Fruit fly (Drosophila melanogaster) whole organism, embryonic: ENCODE data around the gene RpL6.
A peak's percentile ranks its signal among the peaks of the same experiment; 100 is the strongest.

ENCODE experiments used
- Abd-B ChIP-seq: fragments of 200-800 bp; sonication (Bioruptor generic); optimal IDR thresholded peaks from 2 replicates; lab custom pipeline; 2018; ENCODE audit warnings: missing biosample characterization, mild to moderate bottlenecking, missing genetic modification characterization, moderate library complexity
- Atf-2 ChIP-seq: fragments of 200-800 bp; sonication (Bioruptor generic); optimal IDR thresholded peaks from 2 replicates; lab custom pipeline; 2016; ENCODE audit warnings: missing biosample characterization, missing genetic modification characterization
- CG10321 ChIP-seq: fragments of 200-800 bp; sonication (Bioruptor generic); IDR thresholded peaks from 2 replicates; pipeline ENCODE4 v1.3.6; 2022; ENCODE audit warnings: missing biosample characterization, missing genetic modification characterization
- CG11696 ChIP-seq: fragments of 200-800 bp; sonication (Bioruptor generic); IDR thresholded peaks from 2 replicates; pipeline ENCODE4 v1.3.6; 2022; ENCODE audit warnings: missing biosample characterization, missing genetic modification characterization
- CG1233 ChIP-seq: fragments of 200-800 bp; sonication (Bioruptor generic); optimal IDR thresholded peaks from 4 replicates; lab custom pipeline; 2018; ENCODE audit warnings: missing biosample characterization, mild to moderate bottlenecking, missing genetic modification characterization
- CG13775 ChIP-seq: fragments of 200-800 bp; sonication (Bioruptor generic); optimal IDR thresholded peaks from 3 replicates; lab custom pipeline; 2017; ENCODE audit warnings: missing biosample characterization, mild to moderate bottlenecking, missing genetic modification characterization
- CG1603 ChIP-seq: fragments of 200-800 bp; sonication (Bioruptor generic); optimal IDR thresholded peaks from 2 replicates; lab custom pipeline; 2019; ENCODE audit warnings: missing biosample characterization, mild to moderate bottlenecking, missing genetic modification characterization, moderate library complexity
- CG32532 ChIP-seq: fragments of 200-800 bp; sonication (Bioruptor generic); IDR thresholded peaks from 2 replicates; pipeline ENCODE4 v1.3.6; 2022; ENCODE audit warnings: missing biosample characterization, missing genetic modification characterization
- CG33213 ChIP-seq: fragments of 200-800 bp; sonication (Bioruptor generic); optimal IDR thresholded peaks from 3 replicates; lab custom pipeline; 2016; ENCODE audit warnings: missing biosample characterization, missing genetic modification characterization
- CG34422 ChIP-seq: fragments of 200-800 bp; sonication (Bioruptor generic); IDR thresholded peaks from 3 replicates; pipeline ENCODE4 v1.3.6; 2022; ENCODE audit warnings: missing biosample characterization, missing genetic modification characterization
- CG4820 ChIP-seq: fragments of 200-800 bp; sonication (Bioruptor generic); optimal IDR thresholded peaks from 3 replicates; lab custom pipeline; 2016; ENCODE audit warnings: missing biosample characterization, missing genetic modification characterization
- CG5180 ChIP-seq: fragments of 200-800 bp; sonication (Bioruptor generic); optimal IDR thresholded peaks from 3 replicates; lab custom pipeline; 2017; ENCODE audit warnings: missing biosample characterization, missing genetic modification characterization, mild to moderate bottlenecking, moderate library complexity, missing genetic modification reagents
- CG7357 ChIP-seq: fragments of 200-800 bp; sonication (Bioruptor generic); IDR thresholded peaks from 3 replicates; pipeline ENCODE4 v1.3.6; 2022; ENCODE audit warnings: missing biosample characterization, missing genetic modification characterization
- CG7963 ChIP-seq: fragments of 200-800 bp; sonication (Bioruptor generic); IDR thresholded peaks from 3 replicates; pipeline ENCODE4 v1.3.6; 2022; ENCODE audit warnings: missing biosample characterization, missing genetic modification characterization; ENCODE audit not compliant: partially characterized antibody
- CG7987 ChIP-seq: fragments of 200-800 bp; sonication (Bioruptor generic); optimal IDR thresholded peaks from 2 replicates; lab custom pipeline; 2018; ENCODE audit warnings: missing biosample characterization, mild to moderate bottlenecking, missing genetic modification characterization, moderate library complexity
- CG8924 ChIP-seq: fragments of 200-800 bp; optimal IDR thresholded peaks from 3 replicates; lab custom pipeline; 2019; ENCODE audit warnings: missing biosample characterization, mild to moderate bottlenecking, missing genetic modification characterization, moderate library complexity
- CG9609 ChIP-seq: fragments of 200-800 bp; sonication (Bioruptor generic); optimal IDR thresholded peaks from 3 replicates; lab custom pipeline; 2016; ENCODE audit warnings: missing biosample characterization, missing genetic modification characterization
- CG9797 ChIP-seq: fragments of 200-800 bp; sonication (Bioruptor generic); optimal IDR thresholded peaks from 3 replicates; lab custom pipeline; 2018; ENCODE audit warnings: missing biosample characterization, mild to moderate bottlenecking, missing genetic modification characterization
- CHES-1-like ChIP-seq: fragments of 200-800 bp; sonication (Bioruptor generic); optimal IDR thresholded peaks from 2 replicates; lab custom pipeline; 2016; ENCODE audit warnings: missing biosample characterization, missing genetic modification characterization
- CoRest ChIP-seq: fragments of 200-800 bp; sonication (Bioruptor generic); optimal IDR thresholded peaks from 3 replicates; lab custom pipeline; 2018; ENCODE audit warnings: missing biosample characterization, mild to moderate bottlenecking, missing genetic modification characterization, moderate library complexity
- Dad ChIP-seq: fragments of 200-800 bp; sonication (Bioruptor generic); optimal IDR thresholded peaks from 3 replicates; lab custom pipeline; 2016; ENCODE audit warnings: missing biosample characterization, missing genetic modification characterization
- Deaf1 ChIP-seq: fragments of 200-800 bp; optimal IDR thresholded peaks from 3 replicates; lab custom pipeline; 2019; ENCODE audit warnings: missing biosample characterization, mild to moderate bottlenecking, missing genetic modification characterization, moderate library complexity
- Dfd ChIP-seq, 2 experiments: fragments of >200 bp; optimal IDR thresholded peaks; 2 replicates each; lab custom pipeline; 2017; ENCODE audit warnings: missing biosample characterization in 2 of 2, missing genetic modification characterization in 2 of 2
- Dll ChIP-seq: fragments of 200-800 bp; sonication (Bioruptor generic); IDR thresholded peaks from 4 replicates; pipeline ENCODE4 v1.3.6; 2022; ENCODE audit warnings: missing biosample characterization, missing genetic modification characterization; ENCODE audit not compliant: partially characterized antibody
- Dp ChIP-seq: fragments of 200-800 bp; sonication (Bioruptor generic); optimal IDR thresholded peaks from 2 replicates; lab custom pipeline; 2018; ENCODE audit warnings: missing biosample characterization, mild to moderate bottlenecking, missing genetic modification characterization, moderate library complexity
- HLH54F ChIP-seq: fragments of 200-800 bp; sonication (Bioruptor generic); optimal IDR thresholded peaks from 3 replicates; lab custom pipeline; 2016; ENCODE audit warnings: missing biosample characterization, missing genetic modification characterization
- Hey ChIP-seq: fragments of 200-800 bp; sonication (Bioruptor generic); optimal IDR thresholded peaks from 3 replicates; lab custom pipeline; 2018; ENCODE audit warnings: missing biosample characterization, mild to moderate bottlenecking, missing genetic modification characterization
- HmgD ChIP-seq: fragments of 200-800 bp; sonication (Bioruptor generic); optimal IDR thresholded peaks from 3 replicates; lab custom pipeline; 2016; ENCODE audit warnings: missing biosample characterization, missing genetic modification characterization
- Hr3 ChIP-seq: fragments of 200-800 bp; sonication (Bioruptor generic); optimal IDR thresholded peaks from 3 replicates; lab custom pipeline; 2016; ENCODE audit warnings: missing biosample characterization, missing genetic modification characterization
- MTF-1 ChIP-seq: fragments of 200-800 bp; sonication (Bioruptor generic); optimal IDR thresholded peaks from 2 replicates; lab custom pipeline; 2018; ENCODE audit warnings: missing biosample characterization, mild to moderate bottlenecking, missing genetic modification characterization, borderline replicate concordance
- Neu2 ChIP-seq: fragments of 200-800 bp; sonication (Bioruptor generic); optimal IDR thresholded peaks from 3 replicates; lab custom pipeline; 2016; ENCODE audit warnings: missing biosample characterization, missing genetic modification characterization, borderline replicate concordance
- Nf-YA ChIP-seq: fragments of 200-800 bp; sonication (Bioruptor generic); IDR thresholded peaks from 2 replicates; pipeline ENCODE4 v1.3.6; 2022; ENCODE audit warnings: missing biosample characterization, missing genetic modification characterization
- bbx ChIP-seq: fragments of 200-800 bp; sonication (Bioruptor generic); IDR thresholded peaks from 2 replicates; pipeline ENCODE4 v1.3.6; 2022; ENCODE audit warnings: missing biosample characterization, missing genetic modification characterization; ENCODE audit not compliant: partially characterized antibody
- btn ChIP-seq: fragments of 200-800 bp; sonication (Bioruptor generic); optimal IDR thresholded peaks from 2 replicates; lab custom pipeline; 2016; ENCODE audit warnings: missing biosample characterization, missing genetic modification characterization
- cas ChIP-seq: fragments of 200-800 bp; sonication (Bioruptor generic); IDR thresholded peaks from 2 replicates; pipeline ENCODE4 v1.3.6; 2022; ENCODE audit warnings: missing biosample characterization, missing genetic modification characterization
- chinmo ChIP-seq: fragments of 200-800 bp; sonication (Bioruptor generic); IDR thresholded peaks from 4 replicates; pipeline ENCODE4 v1.3.6; 2022; ENCODE audit warnings: missing biosample characterization, missing genetic modification characterization; ENCODE audit not compliant: partially characterized antibody
- ci ChIP-seq: fragments of 200-800 bp; sonication (Bioruptor generic); IDR thresholded peaks from 3 replicates; pipeline ENCODE4 v1.3.6; 2022; ENCODE audit warnings: missing biosample characterization, missing genetic modification characterization
- disco-r ChIP-seq: fragments of 200-800 bp; sonication (Bioruptor generic); optimal IDR thresholded peaks from 2 replicates; lab custom pipeline; 2016; ENCODE audit warnings: missing biosample characterization, missing genetic modification characterization
- dmrt99B ChIP-seq: fragments of 200-800 bp; sonication (Bioruptor generic); optimal IDR thresholded peaks from 2 replicates; lab custom pipeline; 2018; ENCODE audit warnings: missing biosample characterization, mild to moderate bottlenecking, missing genetic modification characterization, moderate library complexity
- esg ChIP-seq: fragments of 200-800 bp; sonication (Bioruptor generic); conservative IDR thresholded peaks from 2 replicates; pipeline ENCODE4 v1.3.6; 2022; ENCODE audit warnings: missing biosample characterization, missing genetic modification characterization
- fd64A ChIP-seq: fragments of 200-800 bp; sonication (Bioruptor generic); optimal IDR thresholded peaks from 3 replicates; lab custom pipeline; 2018; ENCODE audit warnings: missing biosample characterization, mild to moderate bottlenecking, missing genetic modification characterization
- gcm ChIP-seq: fragments of 200-800 bp; sonication (Bioruptor generic); optimal IDR thresholded peaks from 2 replicates; lab custom pipeline; 2019; ENCODE audit warnings: missing biosample characterization, mild to moderate bottlenecking, missing genetic modification characterization, moderate library complexity
- gro ChIP-seq: fragments of 200-800 bp; sonication (Bioruptor generic); optimal IDR thresholded peaks from 2 replicates; lab custom pipeline; 2016; ENCODE audit warnings: missing biosample characterization, missing genetic modification characterization
- h ChIP-seq: fragments of >200 bp; optimal IDR thresholded peaks from 2 replicates; lab custom pipeline; 2017
- hth ChIP-seq: fragments of >200 bp; optimal IDR thresholded peaks from 2 replicates; lab custom pipeline; 2017; ENCODE audit warnings: inconsistent platforms
- lov ChIP-seq, 2 experiments: fragments of 200-800 bp in 1 of 2; fragments of >200 bp in 1 of 2; sonication (Bioruptor generic) in 1 of 2; IDR thresholded peaks in 1 of 2; optimal IDR thresholded peaks in 1 of 2; 2 replicates in 1 of 2; 3 replicates in 1 of 2; pipeline versions ENCODE4 v1.3.6 to Lab custom; 2017 to 2022; ENCODE audit warnings: missing biosample characterization in 1 of 2, missing genetic modification characterization in 1 of 2
- mld ChIP-seq: fragments of 200-800 bp; sonication (Bioruptor generic); IDR thresholded peaks from 3 replicates; pipeline ENCODE4 v1.3.6; 2022; ENCODE audit warnings: missing biosample characterization, missing genetic modification characterization; ENCODE audit not compliant: partially characterized antibody
- nerfin-2 ChIP-seq: fragments of 200-800 bp; sonication (Bioruptor generic); IDR thresholded peaks from 2 replicates; pipeline ENCODE4 v1.3.6; 2022; ENCODE audit warnings: missing biosample characterization, missing genetic modification characterization; ENCODE audit not compliant: partially characterized antibody
- pfk ChIP-seq: fragments of 200-800 bp; sonication (Bioruptor generic); optimal IDR thresholded peaks from 2 replicates; lab custom pipeline; 2018; ENCODE audit warnings: missing biosample characterization, mild to moderate bottlenecking, missing genetic modification characterization, moderate library complexity
- sob ChIP-seq: fragments of 200-800 bp; sonication (Bioruptor generic); IDR thresholded peaks from 2 replicates; pipeline ENCODE4 v1.3.6; 2022; ENCODE audit warnings: missing biosample characterization, missing genetic modification characterization
- yki ChIP-seq: fragments of >200 bp; optimal IDR thresholded peaks from 3 replicates; lab custom pipeline; 2018

Gene RpL6

dm6 chr3R:31571885-31572292 lies 24.1 kb downstream of the RpL6 start, which contains the start of gene gammaCOP (continued):
- TF ChIP-seq mld (GFP tag; lab: Robert Waterston, UW) (peak; percentile 36; the same call in 1 of the 3 replicates), btn (GFP tag; lab: Kevin White, UChicago) (no peak), CG1603 (tag; lab: Kevin White, UChicago) (no peak), cas (GFP tag; lab: Robert Waterston, UW) (no peak), esg (GFP tag; lab: Robert Waterston, UW) (no peak), Atf-2 (GFP tag; lab: Kevin White, UChicago) (no peak), CG1233 (no peak), CG13775 (GFP tag; lab: Kevin White, UChicago) (no peak), Nf-YA (GFP tag; lab: Robert Waterston, UW) (no peak), dmrt99B (tag; lab: Kevin White, UChicago) (no peak), lov (optimal IDR thresholded peaks at IDR 0.05; lab: Kevin White, UChicago) (no peak), lov (GFP tag; IDR thresholded peaks at IDR 0.05; lab: Robert Waterston, UW) (no peak), CG9797 (GFP tag; lab: Kevin White, UChicago) (no peak), yki (lab: Kevin White, UChicago) (no peak), chinmo (GFP tag; lab: Robert Waterston, UW) (0 out of 4 replicates have a peak, but pooled peaks have one; percentile 47), Hr3 (GFP tag; lab: Kevin White, UChicago) (no peak), fd64A (GFP tag; lab: Kevin White, UChicago) (no peak), CoRest (tag; lab: Kevin White, UChicago) (peak; percentile 26), pfk (GFP tag; lab: Kevin White, UChicago) (no peak), Dad (GFP tag; lab: Kevin White, UChicago) (no peak), Deaf1 (tag; lab: Kevin White, UChicago) (no peak), CHES-1-like (GFP tag; lab: Kevin White, UChicago) (no peak), bbx (GFP tag; lab: Robert Waterston, UW) (peak; percentile 81), h (lab: Kevin White, UChicago) (no peak), CG34422 (GFP tag; lab: Robert Waterston, UW) (no peak), CG4820 (GFP tag; lab: Kevin White, UChicago) (no peak), nerfin-2 (peak; percentile 79), Dp (GFP tag; lab: Kevin White, UChicago) (peak; percentile 87), sob (GFP tag; lab: Robert Waterston, UW) (no peak), Hey (tag; lab: Kevin White, UChicago) (no peak), Dll (GFP tag; lab: Robert Waterston, UW) (peak; percentile 98), CG8924 (no peak), HmgD (GFP tag; lab: Kevin White, UChicago) (peak; percentile 17), Abd-B (no peak), CG7963 (peak; percentile 69; the same call in 1 of the 3 replicates), HLH54F (no peak), CG11696 (no peak), CG7357 (no peak), CG9609 (no peak), CG7987 (GFP tag; lab: Kevin White, UChicago) (no peak), gcm (GFP tag; lab: Kevin White, UChicago) (peak; percentile 15), disco-r (GFP tag; lab: Kevin White, UChicago) (no peak), CG10321 (GFP tag; lab: Robert Waterston, UW) (no peak), CG5180 (GFP tag; lab: Kevin White, UChicago) (no peak), ci (GFP tag; lab: Robert Waterston, UW) (no peak), CG32532 (GFP tag; lab: Robert Waterston, UW) (no peak), CG33213 (GFP tag; lab: Kevin White, UChicago) (peak; percentile 1), Neu2 (GFP tag; lab: Kevin White, UChicago) (no peak), Dfd (GFP tag; optimal IDR thresholded peaks at IDR 0.05; lab: Kevin White, UChicago) (no peak), MTF-1 (no peak), gro (GFP tag; lab: Kevin White, UChicago) (no peak), hth (lab: Kevin White, UChicago) (no peak)
